Fruit fly (Drosophila melanogaster): ENCODE results near the gene CG33494.

DNA sequence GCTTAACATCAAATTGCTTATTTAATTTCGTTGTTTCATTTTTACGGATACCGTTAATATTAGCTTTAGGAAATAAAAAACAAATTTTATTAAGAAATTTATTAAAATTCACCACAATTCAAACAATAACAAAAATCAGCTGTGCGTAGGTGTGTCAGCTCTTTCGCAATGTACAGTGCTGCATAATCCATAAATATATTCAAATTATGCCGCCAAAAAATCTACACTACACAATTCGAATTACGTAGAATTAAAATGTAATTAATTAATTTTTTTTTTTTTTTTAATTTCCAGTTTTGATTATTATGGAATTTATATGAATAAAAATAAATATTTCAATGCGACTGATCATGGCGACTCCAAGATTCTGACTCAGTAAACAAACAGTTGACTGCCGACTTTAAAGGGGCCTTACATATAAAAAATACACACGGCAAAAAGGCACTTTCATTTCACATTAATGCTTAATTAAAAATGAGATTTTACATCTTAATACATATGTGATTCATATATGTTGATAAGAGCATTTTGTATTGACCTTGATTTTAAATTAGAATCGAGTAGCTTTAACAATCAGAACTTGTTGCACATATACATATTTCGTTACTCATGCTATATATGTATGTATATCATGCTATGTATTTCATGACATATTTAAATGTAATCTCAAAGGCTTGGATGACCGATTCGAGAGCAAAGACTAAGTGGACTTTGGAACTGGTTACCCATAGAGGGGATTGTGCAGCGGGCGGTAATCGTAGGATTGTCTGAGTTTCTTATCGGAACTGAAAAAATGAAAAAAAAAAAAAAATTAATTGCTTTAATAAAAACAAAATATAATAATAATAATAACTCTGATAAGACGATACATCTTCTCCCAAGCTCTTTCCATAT lies 1.4 kb downstream of the CG33494 start:
- TF ChIP-seq fd64A (GFP tag; optimal IDR thresholded peaks at IDR 0.05) (no peak), danr (GFP tag; IDR thresholded peaks at IDR 0.05) (no peak), ato (GFP tag; IDR thresholded peaks at IDR 0.05; ENCODE audit: partially characterized antibody) (no peak), Six4 (GFP tag; optimal IDR thresholded peaks at IDR 0.05) (no peak), tio (GFP tag; optimal IDR thresholded peaks at IDR 0.05) (no peak), nau (GFP tag; optimal IDR thresholded peaks at IDR 0.05) (no peak), CG18619 (GFP tag; optimal IDR thresholded peaks at IDR 0.05) (no peak), h (optimal IDR thresholded peaks at IDR 0.05) (no peak), CG3163 (GFP tag; optimal IDR thresholded peaks at IDR 0.05) (no peak), Vsx1 (GFP tag; optimal IDR thresholded peaks at IDR 0.05) (no peak), CG12104 (GFP tag; optimal IDR thresholded peaks at IDR 0.05) (no peak), Doc2 (GFP tag; IDR thresholded peaks at IDR 0.05) (no peak)
